Fruit fly (Drosophila melanogaster) whole organism, embryonic: Measurements from ENCODE around the gene cd.
A peak's percentile ranks its signal among the peaks of the same experiment; 100 is the strongest.

Experiments used
- Ada2b ChIP-seq: fragments of 200-800 bp; sonication (Bioruptor generic); IDR thresholded peaks from 2 replicates; pipeline ENCODE4 v1.3.6; 2022; ENCODE audit warnings: missing biosample characterization, missing genetic modification characterization
- Adf1 ChIP-seq: fragments of 200-800 bp; sonication (Bioruptor generic); IDR thresholded peaks from 2 replicates; pipeline ENCODE4 v1.3.6; 2022; ENCODE audit warnings: missing biosample characterization, missing genetic modification characterization
- Bgb ChIP-seq: fragments of 200-800 bp; sonication (Bioruptor generic); IDR thresholded peaks from 2 replicates; pipeline ENCODE4 v1.3.6; 2022; ENCODE audit warnings: missing biosample characterization, missing genetic modification characterization; ENCODE audit not compliant: partially characterized antibody
- CG11398 ChIP-seq: fragments of 200-800 bp; sonication (Bioruptor generic); optimal IDR thresholded peaks from 2 replicates; lab custom pipeline; 2016; ENCODE audit warnings: missing biosample characterization, missing genetic modification characterization
- CG13287 ChIP-seq: fragments of 200-800 bp; sonication (Bioruptor generic); IDR thresholded peaks from 2 replicates; pipeline ENCODE4 v1.3.6; 2022; ENCODE audit warnings: missing biosample characterization, missing genetic modification characterization; ENCODE audit not compliant: partially characterized antibody
- CG13894 ChIP-seq: fragments of 200-800 bp; sonication (Bioruptor generic); optimal IDR thresholded peaks from 3 replicates; lab custom pipeline; 2018; ENCODE audit warnings: missing biosample characterization, mild to moderate bottlenecking, missing genetic modification characterization, moderate library complexity
- CG15011 ChIP-seq: fragments of 200-800 bp; sonication (Bioruptor generic); optimal IDR thresholded peaks from 3 replicates; lab custom pipeline; 2018; ENCODE audit warnings: missing biosample characterization, mild to moderate bottlenecking, missing genetic modification characterization
- CG15479 ChIP-seq: fragments of 200-800 bp; sonication (Bioruptor generic); optimal IDR thresholded peaks from 3 replicates; lab custom pipeline; 2019; ENCODE audit warnings: missing biosample characterization, mild to moderate bottlenecking, missing genetic modification characterization, moderate library complexity
- CG2199 ChIP-seq: fragments of 200-800 bp; sonication (Bioruptor generic); IDR thresholded peaks from 3 replicates; pipeline ENCODE4 v1.3.6; 2022; ENCODE audit warnings: missing biosample characterization, missing genetic modification characterization
- CG3407 ChIP-seq: fragments of 200-800 bp; sonication (Bioruptor generic); optimal IDR thresholded peaks from 2 replicates; lab custom pipeline; 2018; ENCODE audit warnings: missing biosample characterization, mild to moderate bottlenecking, missing genetic modification characterization
- CG42726 ChIP-seq: fragments of 200-800 bp; sonication (Bioruptor generic); IDR thresholded peaks from 2 replicates; pipeline ENCODE4 v1.3.6; 2022; ENCODE audit warnings: missing biosample characterization, missing genetic modification characterization; ENCODE audit not compliant: partially characterized antibody
- CG4854 ChIP-seq: fragments of 200-800 bp; sonication (Bioruptor generic); optimal IDR thresholded peaks from 2 replicates; lab custom pipeline; 2016; ENCODE audit warnings: missing biosample characterization, missing genetic modification characterization, inconsistent platforms
- CG6689 ChIP-seq: fragments of 200-800 bp; sonication (Bioruptor generic); IDR thresholded peaks from 2 replicates; pipeline ENCODE4 v1.3.6; 2022; ENCODE audit warnings: missing biosample characterization, missing genetic modification characterization
- CG8944 ChIP-seq: fragments of 200-800 bp; sonication (Bioruptor generic); optimal IDR thresholded peaks from 3 replicates; lab custom pipeline; 2016; ENCODE audit warnings: missing biosample characterization, missing genetic modification characterization
- CHES-1-like ChIP-seq: fragments of 200-800 bp; sonication (Bioruptor generic); optimal IDR thresholded peaks from 2 replicates; lab custom pipeline; 2016; ENCODE audit warnings: missing biosample characterization, missing genetic modification characterization
- CoRest ChIP-seq: fragments of 200-800 bp; sonication (Bioruptor generic); optimal IDR thresholded peaks from 3 replicates; lab custom pipeline; 2018; ENCODE audit warnings: missing biosample characterization, mild to moderate bottlenecking, missing genetic modification characterization, moderate library complexity
- GATAe ChIP-seq: fragments of 200-800 bp; sonication (Bioruptor generic); conservative IDR thresholded peaks from 2 replicates; pipeline ENCODE4 v1.3.6; 2022; ENCODE audit warnings: missing biosample characterization, missing genetic modification characterization
- HLH3B ChIP-seq: fragments of 200-800 bp; sonication (Bioruptor generic); IDR thresholded peaks from 2 replicates; pipeline ENCODE4 v1.3.6; 2022; ENCODE audit warnings: missing biosample characterization, missing genetic modification characterization
- Hey ChIP-seq: fragments of 200-800 bp; sonication (Bioruptor generic); optimal IDR thresholded peaks from 3 replicates; lab custom pipeline; 2018; ENCODE audit warnings: missing biosample characterization, mild to moderate bottlenecking, missing genetic modification characterization
- Lhr ChIP-seq: fragments of 200-800 bp; sonication (Bioruptor generic); optimal IDR thresholded peaks from 3 replicates; lab custom pipeline; 2017; ENCODE audit warnings: mild to moderate bottlenecking, missing biosample characterization, missing genetic modification reagents, missing genetic modification characterization
- Max ChIP-seq: fragments of 200-800 bp; sonication (Bioruptor generic); optimal IDR thresholded peaks from 2 replicates; lab custom pipeline; 2016; ENCODE audit warnings: missing biosample characterization, mild to moderate bottlenecking, missing genetic modification characterization
- Med ChIP-seq: fragments of 200-800 bp; sonication (Bioruptor generic); peaks from one replicate; lab custom pipeline; 2016; ENCODE audit warnings: missing biosample characterization, missing genetic modification characterization, mild to moderate bottlenecking, inconsistent platforms, moderate library complexity
- Neu2 ChIP-seq: fragments of 200-800 bp; sonication (Bioruptor generic); optimal IDR thresholded peaks from 3 replicates; lab custom pipeline; 2016; ENCODE audit warnings: missing biosample characterization, missing genetic modification characterization, borderline replicate concordance
- Nf-YA ChIP-seq: fragments of 200-800 bp; sonication (Bioruptor generic); IDR thresholded peaks from 2 replicates; pipeline ENCODE4 v1.3.6; 2022; ENCODE audit warnings: missing biosample characterization, missing genetic modification characterization
- Poxn ChIP-seq: fragments of 200-800 bp; sonication (Bioruptor generic); IDR thresholded peaks from 2 replicates; pipeline ENCODE4 v1.3.6; 2022; ENCODE audit warnings: missing biosample characterization, missing genetic modification characterization
- bcd ChIP-seq: fragments of 200-800 bp; sonication (Bioruptor generic); optimal IDR thresholded peaks from 2 replicates; lab custom pipeline; 2017; ENCODE audit warnings: missing biosample characterization, mild to moderate bottlenecking, missing genetic modification characterization
- cas ChIP-seq: fragments of 200-800 bp; sonication (Bioruptor generic); IDR thresholded peaks from 2 replicates; pipeline ENCODE4 v1.3.6; 2022; ENCODE audit warnings: missing biosample characterization, missing genetic modification characterization
- crol ChIP-seq: fragments of 200-800 bp; sonication (Bioruptor generic); IDR thresholded peaks from 2 replicates; pipeline ENCODE4 v1.3.6; 2022; ENCODE audit warnings: missing biosample characterization, missing genetic modification characterization
- cwo ChIP-seq: fragments of 200-800 bp; sonication (Bioruptor generic); optimal IDR thresholded peaks from 3 replicates; lab custom pipeline; 2017; ENCODE audit warnings: missing biosample characterization, missing genetic modification characterization, mild to moderate bottlenecking, moderate library complexity, missing genetic modification reagents
- disco-r ChIP-seq: fragments of 200-800 bp; sonication (Bioruptor generic); optimal IDR thresholded peaks from 2 replicates; lab custom pipeline; 2016; ENCODE audit warnings: missing biosample characterization, missing genetic modification characterization
- dmrt11E ChIP-seq: fragments of 200-800 bp; sonication (Bioruptor generic); optimal IDR thresholded peaks from 3 replicates; lab custom pipeline; 2018; ENCODE audit warnings: missing biosample characterization, mild to moderate bottlenecking, missing genetic modification characterization, moderate library complexity
- emc ChIP-seq: fragments of 200-800 bp; sonication (Bioruptor generic); optimal IDR thresholded peaks from 2 replicates; lab custom pipeline; 2016; ENCODE audit warnings: missing biosample characterization, missing genetic modification characterization
- fd96Cb ChIP-seq: fragments of 200-800 bp; sonication (Bioruptor generic); optimal IDR thresholded peaks from 2 replicates; lab custom pipeline; 2018; ENCODE audit warnings: missing biosample characterization, mild to moderate bottlenecking, missing genetic modification characterization, moderate library complexity
- gcm ChIP-seq: fragments of 200-800 bp; sonication (Bioruptor generic); optimal IDR thresholded peaks from 2 replicates; lab custom pipeline; 2019; ENCODE audit warnings: missing biosample characterization, mild to moderate bottlenecking, missing genetic modification characterization, moderate library complexity
- gro ChIP-seq: fragments of 200-800 bp; sonication (Bioruptor generic); optimal IDR thresholded peaks from 2 replicates; lab custom pipeline; 2016; ENCODE audit warnings: missing biosample characterization, missing genetic modification characterization
- ham ChIP-seq: fragments of 200-800 bp; sonication (Bioruptor generic); IDR thresholded peaks from 2 replicates; pipeline ENCODE4 v1.3.6; 2022; ENCODE audit warnings: missing biosample characterization, missing genetic modification characterization
- nom ChIP-seq: fragments of 200-800 bp; sonication (Bioruptor generic); optimal IDR thresholded peaks from 2 replicates; lab custom pipeline; 2017; ENCODE audit warnings: missing biosample characterization, missing genetic modification characterization, mild to moderate bottlenecking, moderate library complexity, missing genetic modification reagents
- pfk ChIP-seq: fragments of 200-800 bp; sonication (Bioruptor generic); optimal IDR thresholded peaks from 2 replicates; lab custom pipeline; 2018; ENCODE audit warnings: missing biosample characterization, mild to moderate bottlenecking, missing genetic modification characterization, moderate library complexity
- repo ChIP-seq: fragments of 200-800 bp; sonication (Bioruptor generic); optimal IDR thresholded peaks from 2 replicates; lab custom pipeline; 2016; ENCODE audit warnings: missing biosample characterization, missing genetic modification characterization
- sens ChIP-seq: fragments of 200-800 bp; sonication (Bioruptor generic); peaks from one replicate; lab custom pipeline; 2016; ENCODE audit warnings: missing biosample characterization, missing genetic modification characterization
- sens-2 ChIP-seq: fragments of 200-800 bp; sonication (Bioruptor generic); IDR thresholded peaks from 2 replicates; pipeline ENCODE4 v1.3.6; 2022; ENCODE audit warnings: missing biosample characterization, missing genetic modification characterization
- sisA ChIP-seq: fragments of 200-800 bp; sonication (Bioruptor generic); IDR thresholded peaks from 2 replicates; pipeline ENCODE4 v1.3.6; 2022; ENCODE audit warnings: missing biosample characterization, missing genetic modification characterization
- sr ChIP-seq: fragments of 200-800 bp; sonication (Bioruptor generic); IDR thresholded peaks from 3 replicates; pipeline ENCODE4 v1.3.6; 2022; ENCODE audit warnings: missing biosample characterization, missing genetic modification characterization
- tgo ChIP-seq: fragments of 200-800 bp; sonication (Bioruptor generic); IDR thresholded peaks from 3 replicates; pipeline ENCODE4 v1.3.6; 2022; ENCODE audit warnings: missing biosample characterization, missing genetic modification characterization
- trem ChIP-seq: fragments of 200-800 bp; optimal IDR thresholded peaks from 3 replicates; lab custom pipeline; 2019; ENCODE audit warnings: missing biosample characterization, mild to moderate bottlenecking, missing genetic modification characterization, moderate library complexity
- trh ChIP-seq: fragments of 200-800 bp; sonication (Bioruptor generic); optimal IDR thresholded peaks from 2 replicates; lab custom pipeline; 2016; ENCODE audit warnings: missing biosample characterization, missing genetic modification characterization
- tup ChIP-seq: fragments of 200-800 bp; sonication (Bioruptor generic); optimal IDR thresholded peaks from 2 replicates; lab custom pipeline; 2016; ENCODE audit warnings: missing biosample characterization, mild to moderate bottlenecking, missing genetic modification characterization, moderate library complexity
- tx ChIP-seq: fragments of 200-800 bp; sonication (Bioruptor generic); optimal IDR thresholded peaks from 2 replicates; lab custom pipeline; 2016; ENCODE audit warnings: missing biosample characterization, missing genetic modification characterization
- vvl ChIP-seq: fragments of 200-800 bp; sonication (Bioruptor generic); IDR thresholded peaks from 2 replicates; pipeline ENCODE4 v1.3.6; 2022; ENCODE audit warnings: missing biosample characterization, missing genetic modification characterization
- yki ChIP-seq: fragments of >200 bp; optimal IDR thresholded peaks from 3 replicates; lab custom pipeline; 2018

The cd gene

dm6 chr3R:22666449-22667283 is 28.1 kb upstream of the cd start (continued):
- TF ChIP-seq gro (GFP tag; lab: Kevin White, UChicago) = peak; percentile 16
- TF ChIP-seq cas (GFP tag; lab: Robert Waterston, UW) = no peak
- TF ChIP-seq Bgb = 0 out of 2 replicates have a peak, but pooled peaks have one; percentile 9
- no peak for TF ChIP-seq CG15011 (GFP tag; lab: Kevin White, UChicago)
- TF ChIP-seq tup (GFP tag; lab: Kevin White, UChicago) = no peak
- TF ChIP-seq HLH3B (GFP tag; lab: Robert Waterston, UW) = no peak
- TF ChIP-seq CoRest (tag; lab: Kevin White, UChicago) = no peak
- no peak for TF ChIP-seq Hey (tag; lab: Kevin White, UChicago)
- TF ChIP-seq bcd (GFP tag; lab: Kevin White, UChicago) = no peak
- TF ChIP-seq Med (GFP tag; lab: Kevin White, UChicago) = peak; percentile 58
- TF ChIP-seq sisA = no peak
- TF ChIP-seq Nf-YA (GFP tag; lab: Robert Waterston, UW) = no peak
- TF ChIP-seq Neu2 (GFP tag; lab: Kevin White, UChicago) = peak; percentile 2
- no peak for TF ChIP-seq Max (GFP tag; lab: Kevin White, UChicago)
- TF ChIP-seq vvl = peak; percentile 39; the same call in 1 of the 2 replicates
- TF ChIP-seq CG15479 (GFP tag; lab: Kevin White, UChicago) = peak; percentile 58
- TF ChIP-seq ham (GFP tag; lab: Robert Waterston, UW) = no peak
- no peak for TF ChIP-seq fd96Cb (tag; lab: Kevin White, UChicago)
- no peak for TF ChIP-seq CG13894 (tag; lab: Kevin White, UChicago)
- no peak for TF ChIP-seq yki
- TF ChIP-seq nom (GFP tag; lab: Kevin White, UChicago) = peak; percentile 22
- no peak for TF ChIP-seq dmrt11E
- TF ChIP-seq sr (GFP tag; lab: Robert Waterston, UW) = peak; percentile 64; the same call in 2 of the 3 replicates
- TF ChIP-seq GATAe (GFP tag; lab: Robert Waterston, UW) = no peak
- TF ChIP-seq trh = no peak
- no peak for TF ChIP-seq CHES-1-like
- no peak for TF ChIP-seq crol (GFP tag; lab: Robert Waterston, UW)
- TF ChIP-seq CG3407 (GFP tag; lab: Kevin White, UChicago) = no peak
- TF ChIP-seq CG6689 (GFP tag; lab: Robert Waterston, UW) = no peak
- TF ChIP-seq sens-2 (GFP tag; lab: Robert Waterston, UW) = no peak
- no peak for TF ChIP-seq Ada2b (GFP tag; lab: Robert Waterston, UW)
- TF ChIP-seq CG4854 = no peak
- 0 out of 2 replicates have a peak, but pooled peaks have one; percentile 18 for TF ChIP-seq CG42726 (GFP tag; lab: Robert Waterston, UW)
- 0 out of 3 replicates have a peak, but pooled peaks have one; percentile 25 for TF ChIP-seq CG2199 (GFP tag; lab: Robert Waterston, UW)
- TF ChIP-seq sens = peak; percentile 72
- TF ChIP-seq CG8944 (GFP tag; lab: Kevin White, UChicago) = no peak
- no peak for TF ChIP-seq tx (GFP tag; lab: Kevin White, UChicago)
- no peak for TF ChIP-seq Poxn (GFP tag; lab: Robert Waterston, UW)
- TF ChIP-seq Adf1 = peak; percentile 97
- TF ChIP-seq pfk (GFP tag; lab: Kevin White, UChicago) = no peak
- TF ChIP-seq tgo (GFP tag; lab: Robert Waterston, UW) = no peak
- TF ChIP-seq repo (GFP tag; lab: Kevin White, UChicago) = no peak
- TF ChIP-seq gcm (GFP tag; lab: Kevin White, UChicago) = no peak
- no peak for TF ChIP-seq emc (GFP tag; lab: Kevin White, UChicago)
- TF ChIP-seq trem (tag; lab: Kevin White, UChicago) = no peak
- TF ChIP-seq CG13287 (GFP tag; lab: Robert Waterston, UW) = peak; percentile 32; the same call in 1 of the 2 replicates
- no peak for TF ChIP-seq Lhr (GFP tag; lab: Kevin White, UChicago)
- no peak for TF ChIP-seq CG11398 (GFP tag; lab: Kevin White, UChicago)
- TF ChIP-seq cwo = no peak
- TF ChIP-seq disco-r (GFP tag; lab: Kevin White, UChicago) = no peak
